Worm (Caenorhabditis elegans): Measurements from ENCODE around the gene sulp-8.

Gene sulp-8

ce11 chrV:9713532-9713931 lies 40.1 kb upstream of the sulp-8 start, which contains the start of gene F40F9.10:
TSS of gene F40F9.10 (minus strand) at chrV:9713632.
- TF ChIP-seq zfp-3 (GFP tag; conservative IDR thresholded peaks at IDR 0.05), result no peak

DNA sequence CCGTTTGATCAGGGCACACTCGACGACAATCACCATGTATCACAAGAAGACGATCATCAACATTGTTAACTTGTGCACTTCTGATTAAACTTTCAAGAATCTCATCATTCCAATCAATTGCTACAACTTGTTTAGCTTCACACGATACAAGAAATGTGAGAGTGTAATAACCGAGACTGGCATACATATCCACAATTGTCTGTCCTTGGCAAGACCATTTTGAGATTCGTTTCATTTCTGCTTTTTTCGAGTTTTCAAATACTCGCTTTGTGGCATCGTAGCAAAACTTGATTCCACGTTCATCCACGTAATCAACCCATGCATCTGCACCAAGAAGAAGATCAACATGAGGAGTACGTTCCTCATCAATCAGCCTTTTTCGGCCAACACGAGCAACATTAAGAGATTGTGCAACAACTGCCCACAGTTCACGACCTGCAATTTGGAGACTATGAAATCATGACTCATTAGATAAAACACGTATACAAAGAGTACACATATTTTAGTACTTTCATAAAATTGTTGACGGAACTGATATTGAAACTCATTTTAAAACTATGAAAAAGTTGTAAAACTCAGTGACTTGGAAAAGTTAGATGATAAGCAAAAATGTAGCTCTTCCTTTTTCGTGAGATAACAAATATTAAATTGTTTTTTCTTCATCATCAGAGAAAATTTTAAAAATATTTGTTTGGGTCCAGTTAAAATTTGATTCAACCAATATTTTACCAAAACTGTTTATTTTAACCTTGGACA lies 39.1 kb upstream of the sulp-8 start:
- no peak for TF ChIP-seq ceh-32 (tag; optimal IDR thresholded peaks at IDR 0.05; ENCODE audit: poor library complexity)
- no peak for TF ChIP-seq lin-13 (GFP tag; optimal IDR thresholded peaks at IDR 0.05)
- peak; percentile 24 for TF ChIP-seq nhr-77 (tag; optimal IDR thresholded peaks at IDR 0.05)
- TF ChIP-seq attf-4 (tag; optimal IDR thresholded peaks at IDR 0.05), result no peak
- TF ChIP-seq nhr-111 (GFP tag; optimal IDR thresholded peaks at IDR 0.05), result no peak
- TF ChIP-seq nhr-6 (tag; optimal IDR thresholded peaks at IDR 0.05), result no peak
- TF ChIP-seq zfp-3 (GFP tag; conservative IDR thresholded peaks at IDR 0.05), result no peak
- no peak for TF ChIP-seq ctbp-1 (GFP tag; IDR thresholded peaks at IDR 0.05)
- no peak for TF ChIP-seq F44E2.7 (GFP tag; IDR thresholded peaks at IDR 0.05)
- no peak for TF ChIP-seq zip-2 (tag; optimal IDR thresholded peaks at IDR 0.05)
- TF ChIP-seq daf-16 (GFP tag; optimal IDR thresholded peaks at IDR 0.05), result no peak
- TF ChIP-seq daf-16 (tag; optimal IDR thresholded peaks at IDR 0.05), result peak; percentile 37
- TF ChIP-seq pqm-1 (tag; optimal IDR thresholded peaks at IDR 0.05), result peak; percentile 47
- peak; percentile 67 for TF ChIP-seq aha-1 (tag)
- no peak for TF ChIP-seq gei-8 (GFP tag; optimal IDR thresholded peaks at IDR 0.05)
- TF ChIP-seq dve-1 (tag; optimal IDR thresholded peaks at IDR 0.05; ENCODE audit: insufficient read depth), result peak; percentile 33
- TF ChIP-seq saeg-2 (GFP tag; IDR thresholded peaks at IDR 0.05), result no peak
- TF ChIP-seq F37D6.2 (tag; optimal IDR thresholded peaks at IDR 0.05), result no peak
- TF ChIP-seq php-3 (GFP tag; IDR thresholded peaks at IDR 0.05), result peak; percentile 87
- peak in 1 of 2 experiments; percentile 93 for TF ChIP-seq unc-62 (GFP tag; optimal IDR thresholded peaks at IDR 0.05 in 1 of 2)
- no peak for TF ChIP-seq unc-62 (tag; optimal IDR thresholded peaks at IDR 0.05)
- peak; percentile 44 for TF ChIP-seq nhr-28 (tag; optimal IDR thresholded peaks at IDR 0.05)

- TF ChIP-seq aha-1 (tag) (no peak), F10B5.3 (tag; optimal IDR thresholded peaks at IDR 0.05) (no peak), daf-16 (GFP tag; optimal IDR thresholded peaks at IDR 0.05) (no peak), daf-16 (tag; optimal IDR thresholded peaks at IDR 0.05) (peak; percentile 36), hlh-11 (tag; optimal IDR thresholded peaks at IDR 0.05) (peak; percentile 26), hlh-30 (tag; optimal IDR thresholded peaks at IDR 0.05; ENCODE audit: insufficient read depth) (peak; percentile 58), pqm-1 (tag; optimal IDR thresholded peaks at IDR 0.05) (peak; percentile 78), php-3 (GFP tag; IDR thresholded peaks at IDR 0.05) (no peak), nhr-28 (tag; optimal IDR thresholded peaks at IDR 0.05) (peak; percentile 54), dve-1 (tag; optimal IDR thresholded peaks at IDR 0.05; ENCODE audit: insufficient read depth) (peak; percentile 51), dmd-6 (GFP tag; IDR thresholded peaks at IDR 0.05) (peak; percentile 42; the same call in 1 of the 2 replicates), ztf-7 (tag; optimal IDR thresholded peaks at IDR 0.05) (no peak)
Measured at ce11 chrV:9711174-9711573, 37.7 kb upstream of the sulp-8 start.

- TF ChIP-seq nhr-25 (tag; optimal IDR thresholded peaks at IDR 0.05; ENCODE audit: borderline replicate concordance, insufficient read depth) (no peak), nhr-77 (tag; optimal IDR thresholded peaks at IDR 0.05) (peak; percentile 40), daf-12 (tag; optimal IDR thresholded peaks at IDR 0.05) (no peak), zip-11 (GFP tag; IDR thresholded peaks at IDR 0.05) (no peak), nhr-28 (tag; optimal IDR thresholded peaks at IDR 0.05) (peak; percentile 29), dve-1 (tag; optimal IDR thresholded peaks at IDR 0.05; ENCODE audit: insufficient read depth) (peak; percentile 18), daf-16 (GFP tag; optimal IDR thresholded peaks at IDR 0.05) (no peak), daf-16 (tag; optimal IDR thresholded peaks at IDR 0.05) (peak; percentile 46), hlh-11 (tag; optimal IDR thresholded peaks at IDR 0.05) (peak; percentile 1), hlh-30 (tag; optimal IDR thresholded peaks at IDR 0.05; ENCODE audit: insufficient read depth) (peak; percentile 12), pqm-1 (tag; optimal IDR thresholded peaks at IDR 0.05) (peak; percentile 51), dmd-6 (GFP tag; IDR thresholded peaks at IDR 0.05) (peak; percentile 40; the same call in 1 of the 2 replicates)
Measured at ce11 chrV:9709747-9710146, 36.3 kb upstream of the sulp-8 start, which contains the start of gene tag-120. TSS of gene tag-120 (minus strand) at chrV:9709814.

DNA sequence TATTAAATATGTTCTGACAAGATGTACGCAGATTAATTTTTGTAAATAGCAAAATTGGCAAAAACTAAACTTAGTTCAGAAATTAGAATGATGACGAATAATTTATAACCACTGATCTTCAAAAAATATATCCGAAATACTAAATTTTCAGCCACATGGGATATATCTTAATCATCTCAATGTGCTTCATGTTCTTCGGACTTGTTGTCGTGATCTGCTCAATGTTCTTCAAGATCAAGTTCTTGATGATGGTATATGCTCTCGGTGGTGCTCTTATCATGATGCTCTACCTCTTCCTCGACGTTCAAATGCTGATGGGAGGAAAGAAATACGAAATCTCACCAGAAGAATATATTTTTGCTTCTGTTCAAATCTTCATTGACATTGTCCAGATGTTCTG lies 33.1 kb upstream of the sulp-8 start:
- TF ChIP-seq aha-1 (tag), result peak; percentile 91
- TF ChIP-seq daf-19 (GFP tag; conservative IDR thresholded peaks at IDR 0.05), result no peak
